Worm (Caenorhabditis elegans) whole organism, L1 larva: Measurements from ENCODE around the gene cdr-1.

Experiments used
- C16A3.4 ChIP-seq: fragments of 150-350 bp; optimal IDR thresholded peaks from 2 replicates; lab custom pipeline; 2014; ENCODE audit warnings: missing biosample characterization, missing genetic modification characterization
- alr-1 ChIP-seq: fragments of 200-800 bp; sonication (Bioruptor generic); optimal IDR thresholded peaks from 2 replicates; lab custom pipeline; 2018; ENCODE audit warnings: borderline replicate concordance, mild to moderate bottlenecking, missing genetic modification characterization, missing compliant biosample characterization
- ceh-8 ChIP-seq: fragments of 200-800 bp; sonication (Bioruptor generic); optimal IDR thresholded peaks from 2 replicates; lab custom pipeline; 2018; ENCODE audit warnings: mild to moderate bottlenecking, missing genetic modification characterization, moderate library complexity, missing compliant biosample characterization
- ceh-82 ChIP-seq, 3 experiments: fragments of 150-350 bp in 1 of 3; sonication (generic microtip) in 2 of 3; optimal IDR thresholded peaks; 2 replicates each; lab custom pipeline; 2014 to 2017; ENCODE audit warnings: missing biosample characterization in 3 of 3, missing genetic modification characterization in 3 of 3
- ceh-88 ChIP-seq: fragments of 200-800 bp; sonication (Bioruptor generic); IDR thresholded peaks from 2 replicates; pipeline ENCODE4 v1.3.6; 2022; ENCODE audit warnings: missing genetic modification characterization, missing compliant biosample characterization
- ceh-90 ChIP-seq: sonication (generic microtip); optimal IDR thresholded peaks from 2 replicates; lab custom pipeline; 2016; ENCODE audit warnings: missing genetic modification characterization, missing compliant biosample characterization
- ces-1 ChIP-seq: fragments of 150-350 bp; optimal IDR thresholded peaks from 2 replicates; lab custom pipeline; 2014; ENCODE audit warnings: missing biosample characterization, missing genetic modification reagents, missing genetic modification characterization
- dsc-1 ChIP-seq: sonication (generic microtip); optimal IDR thresholded peaks from 2 replicates; lab custom pipeline; 2016; ENCODE audit warnings: mild to moderate bottlenecking, missing genetic modification characterization, missing compliant biosample characterization
- egl-27 ChIP-seq, 2 experiments: fragments of 150-350 bp in 1 of 2; sonication (generic microtip); optimal IDR thresholded peaks; 3 replicates each; lab custom pipeline; 2017 to 2018; ENCODE audit warnings: missing biosample characterization in 2 of 2, missing genetic modification characterization in 2 of 2, missing genetic modification reagents in 2 of 2
- fkh-8 ChIP-seq: sonication (generic microtip); optimal IDR thresholded peaks from 2 replicates; lab custom pipeline; 2016; ENCODE audit warnings: mild to moderate bottlenecking, missing genetic modification characterization, missing compliant biosample characterization
- fos-1 ChIP-seq: fragments of 150-350 bp; optimal IDR thresholded peaks from 2 replicates; lab custom pipeline; 2014; ENCODE audit warnings: missing biosample characterization, missing genetic modification characterization
- hlh-17 ChIP-seq: fragments of 200-800 bp; sonication (Bioruptor generic); optimal IDR thresholded peaks from 2 replicates; lab custom pipeline; 2018; ENCODE audit warnings: missing genetic modification characterization, mild to moderate bottlenecking, missing compliant biosample characterization, moderate library complexity, borderline replicate concordance
- hpl-2 ChIP-seq: fragments of 150-350 bp; optimal IDR thresholded peaks from 2 replicates; lab custom pipeline; 2014; ENCODE audit warnings: missing biosample characterization, missing genetic modification reagents, missing genetic modification characterization
- jun-1 ChIP-seq: fragments of 150-350 bp; optimal IDR thresholded peaks from 2 replicates; lab custom pipeline; 2014; ENCODE audit warnings: missing biosample characterization, missing genetic modification reagents, missing genetic modification characterization
- lin-14 ChIP-seq: fragments of 200-800 bp; sonication (Bioruptor generic); optimal IDR thresholded peaks from 2 replicates; lab custom pipeline; 2018; ENCODE audit warnings: mild to moderate bottlenecking, missing genetic modification characterization, moderate library complexity, missing compliant biosample characterization
- lsy-2 ChIP-seq, 2 experiments: fragments of 150-350 bp; optimal IDR thresholded peaks; 2 replicates each; lab custom pipeline; 2014; ENCODE audit warnings: missing biosample characterization in 2 of 2, missing genetic modification characterization in 2 of 2
- mep-1 ChIP-seq: fragments of 150-350 bp; optimal IDR thresholded peaks from 2 replicates; lab custom pipeline; 2014; ENCODE audit warnings: missing biosample characterization, missing genetic modification characterization
- nhr-12 ChIP-seq: sonication (generic microtip); optimal IDR thresholded peaks from 2 replicates; lab custom pipeline; 2017; ENCODE audit warnings: missing biosample characterization, missing genetic modification characterization
- nhr-20 ChIP-seq: sonication (generic microtip); optimal IDR thresholded peaks from 2 replicates; lab custom pipeline; 2016; ENCODE audit warnings: mild to moderate bottlenecking, missing genetic modification characterization, missing compliant biosample characterization
- nhr-237 ChIP-seq: fragments of 150-350 bp; optimal IDR thresholded peaks from 2 replicates; lab custom pipeline; 2014; ENCODE audit warnings: missing biosample characterization, missing genetic modification characterization
- nhr-90 ChIP-seq: sonication (generic microtip); optimal IDR thresholded peaks from 2 replicates; lab custom pipeline; 2016; ENCODE audit warnings: mild to moderate bottlenecking, missing genetic modification characterization, missing compliant biosample characterization; ENCODE audit not compliant: poor library complexity
- pag-3 ChIP-seq: sonication (generic microtip); optimal IDR thresholded peaks from 2 replicates; lab custom pipeline; 2017; ENCODE audit warnings: missing genetic modification characterization, mild to moderate bottlenecking, missing compliant biosample characterization, antibody characterized with exemption, borderline replicate concordance; ENCODE audit not compliant: insufficient read depth
- pax-3 ChIP-seq: fragments of 200-800 bp; sonication (Bioruptor generic); optimal IDR thresholded peaks from 2 replicates; lab custom pipeline; 2018; ENCODE audit warnings: mild to moderate bottlenecking, missing genetic modification characterization, moderate library complexity, missing compliant biosample characterization
- sptf-1 ChIP-seq: fragments of 150-350 bp; optimal IDR thresholded peaks from 2 replicates; lab custom pipeline; 2014; ENCODE audit warnings: missing biosample characterization, missing genetic modification characterization
- swsn-7 ChIP-seq: sonication (generic microtip); optimal IDR thresholded peaks from 2 replicates; lab custom pipeline; 2016; ENCODE audit warnings: missing genetic modification characterization, missing compliant biosample characterization
- tbx-2 ChIP-seq: sonication (generic microtip); optimal IDR thresholded peaks from 2 replicates; lab custom pipeline; 2016; ENCODE audit warnings: missing genetic modification characterization, missing compliant biosample characterization
- unc-30 ChIP-seq: sonication (generic microtip); optimal IDR thresholded peaks from 2 replicates; lab custom pipeline; 2017; ENCODE audit warnings: missing biosample characterization, missing genetic modification characterization
- unc-98 ChIP-seq: fragments of 200-800 bp; sonication (Bioruptor generic); IDR thresholded peaks from 2 replicates; pipeline ENCODE4 v1.3.6; 2022; ENCODE audit warnings: missing genetic modification characterization, missing compliant biosample characterization
- vab-15 ChIP-seq: sonication (generic microtip); optimal IDR thresholded peaks from 2 replicates; lab custom pipeline; 2017; ENCODE audit warnings: missing genotype, mild to moderate bottlenecking, missing genetic modification characterization, missing compliant biosample characterization
- zag-1 ChIP-seq: fragments of 150-350 bp; optimal IDR thresholded peaks from 2 replicates; lab custom pipeline; 2014; ENCODE audit warnings: missing biosample characterization, missing genetic modification characterization

cdr-1 gene

DNA sequence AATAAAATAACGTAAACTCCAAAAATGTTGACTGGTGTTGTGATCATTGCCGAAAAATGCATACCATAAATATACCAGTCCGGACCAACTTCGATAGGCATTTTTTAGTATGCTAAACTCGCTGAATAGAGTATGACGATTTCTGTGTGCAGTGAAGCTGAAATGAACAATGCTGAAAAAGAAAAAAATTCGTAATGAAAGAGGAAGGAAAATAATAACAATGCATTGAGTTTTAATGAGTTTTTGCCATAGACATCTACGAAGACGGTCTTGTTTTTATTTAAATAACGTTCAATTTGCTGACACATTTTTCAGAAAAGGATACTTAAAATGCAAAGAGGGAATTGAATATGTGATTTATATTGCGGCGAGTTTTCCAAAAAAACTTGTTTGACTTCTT is 46.4 kb downstream of the cdr-1 start, which contains the start of gene sri-1:
Gene sri-1 (minus strand): TSS at position 101 of the 400 bp plus-strand sequence.
- TF ChIP-seq unc-30 (tag; lab: Kevin White, UChicago) (no peak), swsn-7 (tag; lab: Kevin White, UChicago) (no peak), nhr-12 (tag; lab: Kevin White, UChicago) (no peak), nhr-90 (tag; lab: Kevin White, UChicago) (no peak), nhr-237 (tag; lab: Kevin White, UChicago) (no peak), pag-3 (tag; lab: Kevin White, UChicago) (no peak), zag-1 (tag; lab: Kevin White, UChicago) (no peak), mep-1 (tag; lab: Kevin White, UChicago) (no peak), nhr-20 (tag; lab: Kevin White, UChicago) (no peak), dsc-1 (tag; lab: Kevin White, UChicago) (no peak), hlh-17 (GFP tag; lab: Kevin White, UChicago) (no peak)

DNA sequence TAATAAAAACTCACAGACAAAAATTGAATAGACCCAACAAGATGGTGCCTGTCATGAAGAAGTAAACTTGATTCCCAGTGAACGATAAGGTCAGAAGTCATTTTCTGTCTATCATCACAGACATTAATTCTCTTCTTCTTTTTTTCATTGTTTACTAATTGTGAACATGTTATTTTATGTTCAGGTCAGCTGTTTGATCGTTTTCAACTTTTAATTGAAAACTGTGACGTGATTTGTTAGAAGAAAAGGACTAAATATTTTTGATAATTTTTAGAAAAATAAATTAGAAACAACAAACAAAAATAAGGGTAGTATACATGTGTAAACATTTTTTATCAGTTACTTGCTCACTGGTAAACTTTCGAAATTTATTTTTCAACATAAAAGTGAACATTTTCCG is 48.5 kb downstream of the cdr-1 start, which contains the start of gene F36G9.7:
Gene F36G9.7 (minus strand): TSS at position 101 of the 400 bp plus-strand sequence.
- TF ChIP-seq sptf-1 (no peak), nhr-90 (tag; lab: Kevin White, UChicago) (no peak), pax-3 (no peak), ceh-88 (GFP tag; lab: Robert Waterston, UW) (no peak), ces-1 (GFP tag; lab: Kevin White, UChicago) (no peak), swsn-7 (tag; lab: Kevin White, UChicago) (no peak), egl-27 (tag; optimal IDR thresholded peaks at IDR 0.05; lab: Kevin White, UChicago) (no peak), lsy-2 (tag; optimal IDR thresholded peaks at IDR 0.05; lab: Kevin White, UChicago) (no peak), ceh-90 (no peak), C16A3.4 (no peak), nhr-237 (tag; lab: Kevin White, UChicago) (no peak), alr-1 (tag; lab: Kevin White, UChicago) (no peak)

DNA sequence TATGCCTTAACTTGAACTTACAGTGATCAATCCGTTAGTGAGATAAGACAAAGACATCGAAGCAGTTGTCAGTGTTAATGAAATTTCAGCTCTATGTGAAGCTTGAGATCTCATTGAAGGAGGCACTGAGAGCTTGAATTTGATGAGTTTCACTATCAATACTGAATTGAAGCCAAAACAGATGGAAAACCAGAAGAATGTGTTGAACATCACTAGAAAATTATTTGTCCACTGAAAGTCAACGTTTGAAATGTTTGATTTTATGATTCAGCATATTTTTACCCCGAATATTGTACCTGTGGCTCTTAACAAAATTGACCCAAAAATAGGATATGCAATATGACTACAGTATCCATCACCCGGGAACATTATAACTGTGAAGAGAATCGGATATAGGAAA is 49.7 kb downstream of the cdr-1 start:
- no peak for TF ChIP-seq fos-1
- no peak for TF ChIP-seq vab-15 (tag; lab: Kevin White, UChicago)
- TF ChIP-seq ceh-8 (GFP tag; lab: Kevin White, UChicago) = no peak
- no peak for TF ChIP-seq fkh-8 (tag; lab: Kevin White, UChicago)
- no peak for TF ChIP-seq ceh-82 (tag; optimal IDR thresholded peaks at IDR 0.05; lab: Kevin White, UChicago)
- TF ChIP-seq lin-14 (GFP tag; lab: Kevin White, UChicago) = no peak
- no peak for TF ChIP-seq unc-98 (GFP tag; lab: Robert Waterston, UW)
- no peak for TF ChIP-seq hpl-2 (GFP tag; lab: Kevin White, UChicago)
- TF ChIP-seq jun-1 (tag; lab: Kevin White, UChicago) = no peak
- no peak for TF ChIP-seq tbx-2
